Worm (Caenorhabditis elegans) whole organism, L4 larva: Measurements from ENCODE around the gene M05D6.1.
A peak's percentile ranks its signal among the peaks of the same experiment; 100 is the strongest.

Experiments
- F49E8.2 ChIP-seq: sonication (generic microtip); optimal IDR thresholded peaks from 2 replicates; lab custom pipeline; 2016; ENCODE audit warnings: missing compliant biosample characterization, mild to moderate bottlenecking, missing genetic modification characterization, borderline replicate concordance
- T26A8.4 ChIP-seq: fragments of 200-800 bp; sonication (Bioruptor generic); IDR thresholded peaks from 2 replicates; pipeline ENCODE4 v1.3.6; 2022; ENCODE audit warnings: missing genetic modification characterization, missing compliant biosample characterization
- Y48G9A.11 ChIP-seq: fragments of 200-800 bp; sonication (Bioruptor generic); IDR thresholded peaks from 2 replicates; pipeline ENCODE4 v1.3.6; 2022; ENCODE audit warnings: missing genetic modification reagents, missing genetic modification characterization, missing compliant biosample characterization
- aly-2 ChIP-seq: sonication (generic microtip); optimal IDR thresholded peaks from 2 replicates; lab custom pipeline; 2018; ENCODE audit warnings: missing biosample characterization, missing genetic modification characterization
- ceh-20 ChIP-seq: fragments of 200-800 bp; sonication (Bioruptor generic); IDR thresholded peaks from 2 replicates; pipeline ENCODE4 v1.3.6; 2022; ENCODE audit warnings: missing genetic modification reagents, missing genetic modification characterization, missing compliant biosample characterization
- ceh-62 ChIP-seq: sonication (generic microtip); optimal IDR thresholded peaks from 2 replicates; lab custom pipeline; 2017; ENCODE audit warnings: missing biosample characterization, missing genetic modification characterization
- dmd-6 ChIP-seq: fragments of 200-800 bp; sonication (Bioruptor generic); IDR thresholded peaks from 2 replicates; pipeline ENCODE4 v1.3.6; 2022; ENCODE audit warnings: missing genetic modification reagents, missing genetic modification characterization, missing compliant biosample characterization
- dpl-1 ChIP-seq: fragments of 150-350 bp; optimal IDR thresholded peaks from 2 replicates; lab custom pipeline; 2014; ENCODE audit warnings: missing biosample characterization, missing genetic modification reagents, missing genetic modification characterization
- duxl-1 ChIP-seq: sonication (generic microtip); optimal IDR thresholded peaks from 2 replicates; lab custom pipeline; 2016; ENCODE audit warnings: mild to moderate bottlenecking, missing genetic modification characterization, moderate library complexity, missing compliant biosample characterization; ENCODE audit not compliant: poor library complexity
- dve-1 ChIP-seq: sonication (generic microtip); optimal IDR thresholded peaks from 2 replicates; lab custom pipeline; 2017; ENCODE audit warnings: antibody characterized with exemption, mild to moderate bottlenecking, missing genetic modification characterization, missing compliant biosample characterization; ENCODE audit not compliant: insufficient read depth
- egl-43 ChIP-seq: fragments of 200-800 bp; sonication (Bioruptor generic); IDR thresholded peaks from 2 replicates; pipeline ENCODE4 v1.3.6; 2022; ENCODE audit warnings: missing genetic modification reagents, missing genetic modification characterization, missing compliant biosample characterization
- gei-8 ChIP-seq: fragments of 200-800 bp; sonication (Bioruptor generic); optimal IDR thresholded peaks from 2 replicates; lab custom pipeline; 2018; ENCODE audit warnings: mild to moderate bottlenecking, missing genetic modification characterization, missing compliant biosample characterization
- hif-1 ChIP-seq, 2 experiments: sonication (generic microtip); optimal IDR thresholded peaks; 2 replicates each; lab custom pipeline; 2016 to 2017; ENCODE audit warnings: missing compliant biosample characterization in 2 of 2, missing genetic modification characterization in 2 of 2, missing genetic modification reagents in 2 of 2, missing genotype in 2 of 2, mild to moderate bottlenecking in 1 of 2
- hlh-11 ChIP-seq: fragments of 200-800 bp; sonication (Bioruptor generic); optimal IDR thresholded peaks from 2 replicates; lab custom pipeline; 2018; ENCODE audit warnings: mild to moderate bottlenecking, missing genetic modification characterization, missing compliant biosample characterization
- hlh-30 ChIP-seq: sonication (generic microtip); optimal IDR thresholded peaks from 2 replicates; lab custom pipeline; 2017; ENCODE audit warnings: antibody characterized with exemption, mild to moderate bottlenecking, missing genetic modification characterization, missing compliant biosample characterization; ENCODE audit not compliant: insufficient read depth
- hmg-1.1 ChIP-seq: fragments of 200-800 bp; sonication (Bioruptor generic); IDR thresholded peaks from 2 replicates; pipeline ENCODE4 v1.3.6; 2022; ENCODE audit warnings: missing genetic modification reagents, missing genetic modification characterization, missing compliant biosample characterization
- lin-38 ChIP-seq: fragments of 200-800 bp; sonication (Bioruptor generic); IDR thresholded peaks from 2 replicates; pipeline ENCODE4 v1.3.6; 2022; ENCODE audit warnings: missing genetic modification reagents, missing genetic modification characterization, missing compliant biosample characterization
- lsy-2 ChIP-seq, 2 experiments: fragments of 150-350 bp in 1 of 2; sonication (generic microtip) in 1 of 2; optimal IDR thresholded peaks; 2 replicates each; lab custom pipeline; 2014 to 2017; ENCODE audit warnings: missing biosample characterization in 2 of 2, missing genetic modification characterization in 2 of 2
- mep-1 ChIP-seq: fragments of 150-350 bp; sonication (generic microtip); optimal IDR thresholded peaks from 3 replicates; lab custom pipeline; 2014; ENCODE audit warnings: missing biosample characterization, missing genetic modification characterization
- mes-2 ChIP-seq: sonication (generic microtip); optimal IDR thresholded peaks from 2 replicates; lab custom pipeline; 2016; ENCODE audit warnings: missing genotype, mild to moderate bottlenecking, missing genetic modification characterization, missing compliant biosample characterization; ENCODE audit not compliant: poor library complexity, severe bottlenecking
- nhr-11 ChIP-seq: fragments of 150-350 bp; optimal IDR thresholded peaks from 2 replicates; lab custom pipeline; 2014; ENCODE audit warnings: missing biosample characterization, missing genetic modification characterization
- nhr-111 ChIP-seq: fragments of 200-800 bp; sonication (Bioruptor generic); optimal IDR thresholded peaks from 2 replicates; lab custom pipeline; 2018; ENCODE audit warnings: mild to moderate bottlenecking, missing genetic modification characterization, missing compliant biosample characterization
- nhr-28 ChIP-seq: fragments of 150-350 bp; optimal IDR thresholded peaks from 2 replicates; lab custom pipeline; 2014; ENCODE audit warnings: missing biosample characterization, missing genetic modification characterization
- nhr-48 ChIP-seq: sonication (generic microtip); optimal IDR thresholded peaks from 2 replicates; lab custom pipeline; 2016; ENCODE audit warnings: mild to moderate bottlenecking, missing genetic modification characterization, missing compliant biosample characterization
- pqm-1 ChIP-seq: sonication (generic microtip); optimal IDR thresholded peaks from 2 replicates; lab custom pipeline; 2017; ENCODE audit warnings: missing biosample characterization, missing genetic modification characterization
- rbr-2 ChIP-seq: sonication (generic microtip); optimal IDR thresholded peaks from 2 replicates; lab custom pipeline; 2016; ENCODE audit warnings: missing genotype, missing genetic modification characterization, missing compliant biosample characterization
- sdz-12 ChIP-seq: fragments of 200-800 bp; sonication (Bioruptor generic); optimal IDR thresholded peaks from 2 replicates; lab custom pipeline; 2018; ENCODE audit warnings: mild to moderate bottlenecking, missing genetic modification characterization, missing compliant biosample characterization
- skn-1 ChIP-seq: fragments of 150-350 bp; optimal IDR thresholded peaks from 2 replicates; lab custom pipeline; 2014; ENCODE audit warnings: missing biosample characterization, missing genetic modification characterization
- snpc-1.2 ChIP-seq: fragments of 200-800 bp; sonication (Bioruptor generic); IDR thresholded peaks from 2 replicates; pipeline ENCODE4 v1.3.6; 2022; ENCODE audit warnings: missing genetic modification reagents, missing genetic modification characterization, missing compliant biosample characterization
- tag-97 ChIP-seq: fragments of 200-800 bp; sonication (Bioruptor generic); IDR thresholded peaks from 2 replicates; pipeline ENCODE4 v1.3.6; 2022; ENCODE audit warnings: missing genetic modification characterization, missing compliant biosample characterization
- tra-1 ChIP-seq: fragments of 200-800 bp; sonication (Bioruptor generic); IDR thresholded peaks from 2 replicates; pipeline ENCODE4 v1.3.6; 2022; ENCODE audit warnings: missing genetic modification reagents, missing genetic modification characterization, missing compliant biosample characterization
- ztf-7 ChIP-seq: fragments of 150-350 bp; optimal IDR thresholded peaks from 2 replicates; lab custom pipeline; 2014; ENCODE audit warnings: missing biosample characterization, missing genetic modification characterization

M05D6.1 gene

ce11 chrII:8449660-8450118 is 25.5 kb downstream of the M05D6.1 start, which contains the start of gene F22B5.4:
Gene F22B5.4 (plus strand): TSS chrII:8449710.
- peak; percentile 64 for TF ChIP-seq nhr-28 (tag; lab: Kevin White, UChicago)
- TF ChIP-seq hlh-11 (tag; lab: Kevin White, UChicago) = no peak
- peak; percentile 34; the same call in 1 of the 2 replicates for TF ChIP-seq dmd-6 (GFP tag; lab: Robert Waterston, UW)
- TF ChIP-seq ceh-62 = no peak
- TF ChIP-seq pqm-1 (tag; lab: Kevin White, UChicago) = peak; percentile 27
- TF ChIP-seq hif-1 (tag; optimal IDR thresholded peaks at IDR 0.05; lab: Kevin White, UChicago) = peak in 1 of 2 experiments; percentile 48
- TF ChIP-seq tra-1 (GFP tag; lab: Robert Waterston, UW) = no peak
- TF ChIP-seq tag-97 (GFP tag; lab: Robert Waterston, UW) = no peak
- TF ChIP-seq nhr-48 (tag; lab: Kevin White, UChicago) = no peak

- no peak for TF ChIP-seq sdz-12 (GFP tag; lab: Kevin White, UChicago)
- TF ChIP-seq gei-8 = no peak
- no peak for TF ChIP-seq snpc-1.2 (GFP tag; lab: Robert Waterston, UW)
These were observed 28.5 kb downstream of the M05D6.1 start, which contains the start of gene cut-3 for ce11 chrII:8446731-8447130. Gene cut-3 (minus strand): TSS chrII:8446831.

- TF ChIP-seq F49E8.2 (tag; lab: Kevin White, UChicago) (peak; percentile 16), lin-38 (GFP tag; lab: Robert Waterston, UW) (peak; percentile 38; the same call in 1 of the 2 replicates), egl-43 (GFP tag; lab: Robert Waterston, UW) (no peak)
These were observed 31.2 kb downstream of the M05D6.1 start, which contains the start of gene evl-20 for ce11 chrII:8444007-8444406. Gene evl-20 (plus strand): TSS chrII:8444307.

ce11 chrII:8442717-8443223 is 32.4 kb downstream of the M05D6.1 start, which contains the start of gene eif-3.G:
Gene eif-3.G (plus strand): TSS chrII:8442767.
- TF ChIP-seq Y48G9A.11 (no peak), snpc-1.2 (GFP tag; lab: Robert Waterston, UW) (0 out of 2 replicates have a peak, but pooled peaks have one; percentile 10), skn-1 (tag; lab: Kevin White, UChicago) (no peak)

- peak; percentile 6; the same call in 1 of the 2 replicates for TF ChIP-seq Y48G9A.11
- peak; percentile 60 for TF ChIP-seq lin-38 (GFP tag; lab: Robert Waterston, UW)
- 0 out of 2 replicates have a peak, but pooled peaks have one; percentile 12 for TF ChIP-seq ceh-20
- TF ChIP-seq ztf-7 (tag; lab: Kevin White, UChicago) = no peak
- TF ChIP-seq nhr-11 = no peak
- peak; percentile 48 for TF ChIP-seq hmg-1.1
- TF ChIP-seq hlh-11 (tag; lab: Kevin White, UChicago) = peak; percentile 26
- TF ChIP-seq hlh-30 (tag; lab: Kevin White, UChicago) = peak; percentile 48
- TF ChIP-seq T26A8.4 (GFP tag; lab: Robert Waterston, UW) = peak; percentile 23; the same call in 1 of the 2 replicates
- peak; percentile 48 for TF ChIP-seq mep-1 (tag; lab: Kevin White, UChicago)
- TF ChIP-seq dpl-1 (GFP tag; lab: Kevin White, UChicago) = peak; percentile 57
- TF ChIP-seq dve-1 = peak; percentile 46
- peak; percentile 32 for TF ChIP-seq rbr-2
- peak; percentile 9; the same call in 1 of the 2 replicates for TF ChIP-seq dmd-6 (GFP tag; lab: Robert Waterston, UW)
- peak; percentile 39 for TF ChIP-seq duxl-1
- TF ChIP-seq nhr-48 (tag; lab: Kevin White, UChicago) = no peak
- peak in 1 of 2 experiments; percentile 91 for TF ChIP-seq lsy-2 (tag; optimal IDR thresholded peaks at IDR 0.05; lab: Kevin White, UChicago)
- no peak for TF ChIP-seq aly-2 (tag; lab: Kevin White, UChicago)
- peak; percentile 74 for TF ChIP-seq nhr-28 (tag; lab: Kevin White, UChicago)
- peak in 1 of 2 experiments; percentile 5 for TF ChIP-seq hif-1 (tag; optimal IDR thresholded peaks at IDR 0.05; lab: Kevin White, UChicago)
- TF ChIP-seq mes-2 (tag; lab: Kevin White, UChicago) = peak; percentile 69
- no peak for TF ChIP-seq nhr-111 (GFP tag; lab: Kevin White, UChicago)
- TF ChIP-seq, all 104 proteins: peak for 17
These were observed 33.0 kb downstream of the M05D6.1 start for ce11 chrII:8442176-8442575.
